Fruit fly (Drosophila melanogaster) whole organism, prepupa: ENCODE data around the gene CG31955.

Source experiments
- Blimp-1 ChIP-seq: fragments of 200-800 bp; sonication (Bioruptor generic); optimal IDR thresholded peaks from 3 replicates; lab custom pipeline; 2017; ENCODE audit warnings: missing biosample characterization, missing genetic modification characterization, mild to moderate bottlenecking, moderate library complexity, missing genetic modification reagents
- CG10669 ChIP-seq: fragments of 200-800 bp; sonication (Bioruptor generic); optimal IDR thresholded peaks from 3 replicates; lab custom pipeline; 2018; ENCODE audit warnings: missing biosample characterization, mild to moderate bottlenecking, missing genetic modification characterization, moderate library complexity
- CG1621 ChIP-seq: fragments of 200-800 bp; sonication (Bioruptor generic); optimal IDR thresholded peaks from 3 replicates; lab custom pipeline; 2018; ENCODE audit warnings: missing biosample characterization, mild to moderate bottlenecking, missing genetic modification characterization
- CG3032 ChIP-seq: fragments of 200-800 bp; optimal IDR thresholded peaks from 2 replicates; lab custom pipeline; 2019; ENCODE audit warnings: missing biosample characterization, mild to moderate bottlenecking, missing genetic modification characterization, moderate library complexity
- CG31627 ChIP-seq: fragments of 200-800 bp; sonication (Bioruptor generic); optimal IDR thresholded peaks from 3 replicates; lab custom pipeline; 2016; ENCODE audit warnings: missing biosample characterization, missing genetic modification characterization
- CG32006 ChIP-seq: fragments of 200-800 bp; sonication (Bioruptor generic); optimal IDR thresholded peaks from 3 replicates; lab custom pipeline; 2017; ENCODE audit warnings: missing biosample characterization, mild to moderate bottlenecking, missing genetic modification characterization
- CG34406 ChIP-seq: fragments of 200-800 bp; sonication (Bioruptor generic); optimal IDR thresholded peaks from 3 replicates; lab custom pipeline; 2016; ENCODE audit warnings: missing biosample characterization, missing genetic modification characterization
- CG4318 ChIP-seq: fragments of 200-800 bp; sonication (Bioruptor generic); optimal IDR thresholded peaks from 3 replicates; lab custom pipeline; 2017; ENCODE audit warnings: missing biosample characterization, mild to moderate bottlenecking, missing genetic modification characterization
- CG6163 ChIP-seq: fragments of 200-800 bp; sonication (Bioruptor generic); IDR thresholded peaks from 3 replicates; pipeline ENCODE4 v1.3.6; 2022; ENCODE audit warnings: missing biosample characterization, missing genetic modification characterization
- CG6276 ChIP-seq: fragments of 200-800 bp; sonication (Bioruptor generic); optimal IDR thresholded peaks from 2 replicates; lab custom pipeline; 2017; ENCODE audit warnings: missing biosample characterization, mild to moderate bottlenecking, missing genetic modification characterization
- CG6808 ChIP-seq: fragments of 200-800 bp; sonication (Bioruptor generic); optimal IDR thresholded peaks from 3 replicates; lab custom pipeline; 2017; ENCODE audit warnings: missing biosample characterization, missing genetic modification characterization, mild to moderate bottlenecking, moderate library complexity, missing genetic modification reagents
- CG7368 ChIP-seq: fragments of 200-800 bp; sonication (Bioruptor generic); optimal IDR thresholded peaks from 3 replicates; lab custom pipeline; 2016; ENCODE audit warnings: missing biosample characterization, missing genetic modification characterization
- CG8319 ChIP-seq: fragments of 200-800 bp; sonication (Bioruptor generic); optimal IDR thresholded peaks from 3 replicates; lab custom pipeline; 2016; ENCODE audit warnings: missing biosample characterization, missing genetic modification characterization
- CG8632 ChIP-seq: fragments of 200-800 bp; sonication (Bioruptor generic); optimal IDR thresholded peaks from 3 replicates; lab custom pipeline; 2016; ENCODE audit warnings: missing biosample characterization, missing genetic modification characterization
- CG9139 ChIP-seq: fragments of 200-800 bp; sonication (Bioruptor generic); optimal IDR thresholded peaks from 3 replicates; lab custom pipeline; 2017; ENCODE audit warnings: missing biosample characterization, mild to moderate bottlenecking, missing genetic modification characterization
- Eip78C ChIP-seq: fragments of 200-800 bp; sonication (Bioruptor generic); peaks from one replicate; lab custom pipeline; 2016; ENCODE audit warnings: missing biosample characterization, missing genetic modification characterization
- Eip93F ChIP-seq: fragments of 200-800 bp; sonication (Bioruptor generic); optimal IDR thresholded peaks from 2 replicates; lab custom pipeline; 2016; ENCODE audit warnings: missing biosample characterization, mild to moderate bottlenecking, missing genetic modification characterization
- Ets21C ChIP-seq: fragments of 200-800 bp; sonication (Bioruptor generic); optimal IDR thresholded peaks from 3 replicates; lab custom pipeline; 2016; ENCODE audit warnings: missing biosample characterization, missing genetic modification characterization
- Ets96B ChIP-seq: fragments of 200-800 bp; optimal IDR thresholded peaks from 2 replicates; lab custom pipeline; 2019; ENCODE audit warnings: missing biosample characterization, mild to moderate bottlenecking, missing genetic modification characterization, moderate library complexity
- Hr38 ChIP-seq: sonication (Bioruptor generic); optimal IDR thresholded peaks from 2 replicates; lab custom pipeline; 2016; ENCODE audit warnings: missing biosample characterization, missing genetic modification characterization
- Lpt ChIP-seq: fragments of 200-800 bp; sonication (Bioruptor generic); optimal IDR thresholded peaks from 3 replicates; lab custom pipeline; 2016; ENCODE audit warnings: missing biosample characterization, missing genetic modification characterization
- Met ChIP-seq: fragments of 200-800 bp; sonication (Bioruptor generic); optimal IDR thresholded peaks from 3 replicates; lab custom pipeline; 2016; ENCODE audit warnings: missing biosample characterization, missing genetic modification characterization
- Smox ChIP-seq: fragments of 200-800 bp; sonication (Bioruptor generic); optimal IDR thresholded peaks from 3 replicates; lab custom pipeline; 2016; ENCODE audit warnings: missing biosample characterization, missing genetic modification characterization
- Sox102F ChIP-seq: fragments of 200-800 bp; sonication (Bioruptor generic); optimal IDR thresholded peaks from 2 replicates; lab custom pipeline; 2016; ENCODE audit warnings: missing biosample characterization, mild to moderate bottlenecking, missing genetic modification characterization
- Sox15 ChIP-seq: fragments of 200-800 bp; sonication (Bioruptor generic); optimal IDR thresholded peaks from 3 replicates; lab custom pipeline; 2016; ENCODE audit warnings: missing biosample characterization, missing genetic modification characterization
- eg ChIP-seq: fragments of 200-800 bp; sonication (Bioruptor generic); IDR thresholded peaks from 3 replicates; pipeline ENCODE4 v1.3.6; 2022; ENCODE audit warnings: missing biosample characterization, missing genetic modification characterization
- fd85E ChIP-seq: fragments of 200-800 bp; sonication (Bioruptor generic); optimal IDR thresholded peaks from 3 replicates; lab custom pipeline; 2016; ENCODE audit warnings: missing biosample characterization, missing genetic modification characterization
- fkh ChIP-seq: fragments of 200-800 bp; sonication (Bioruptor generic); optimal IDR thresholded peaks from 3 replicates; lab custom pipeline; 2017; ENCODE audit warnings: missing biosample characterization, mild to moderate bottlenecking, missing genetic modification characterization, moderate library complexity
- lz ChIP-seq: fragments of 200-800 bp; sonication (Bioruptor generic); optimal IDR thresholded peaks from 3 replicates; lab custom pipeline; 2016; ENCODE audit warnings: missing biosample characterization, missing genetic modification characterization
- spab ChIP-seq: fragments of 200-800 bp; sonication (Bioruptor generic); optimal IDR thresholded peaks from 2 replicates; lab custom pipeline; 2017; ENCODE audit warnings: missing biosample characterization, mild to moderate bottlenecking, missing genetic modification characterization, missing genetic modification reagents
- ss ChIP-seq, 2 experiments: fragments of 200-800 bp; sonication (Bioruptor generic); optimal IDR thresholded peaks; 2 replicates in 1 of 2; 3 replicates in 1 of 2; lab custom pipeline; 2017 to 2018; ENCODE audit warnings: mild to moderate bottlenecking in 2 of 2, missing biosample characterization in 2 of 2, missing genetic modification characterization in 2 of 2, moderate library complexity in 1 of 2
- svp ChIP-seq: fragments of 200-800 bp; sonication (Bioruptor generic); peaks from one replicate; lab custom pipeline; 2016; ENCODE audit warnings: missing biosample characterization, missing genetic modification characterization
- topi ChIP-seq: fragments of 200-800 bp; sonication (Bioruptor generic); optimal IDR thresholded peaks from 3 replicates; lab custom pipeline; 2016; ENCODE audit warnings: missing biosample characterization, missing genetic modification characterization
- vri ChIP-seq: fragments of 200-800 bp; sonication (Bioruptor generic); optimal IDR thresholded peaks from 3 replicates; lab custom pipeline; 2016; ENCODE audit warnings: missing biosample characterization, mild to moderate bottlenecking, missing genetic modification characterization

The CG31955 gene

DNA sequence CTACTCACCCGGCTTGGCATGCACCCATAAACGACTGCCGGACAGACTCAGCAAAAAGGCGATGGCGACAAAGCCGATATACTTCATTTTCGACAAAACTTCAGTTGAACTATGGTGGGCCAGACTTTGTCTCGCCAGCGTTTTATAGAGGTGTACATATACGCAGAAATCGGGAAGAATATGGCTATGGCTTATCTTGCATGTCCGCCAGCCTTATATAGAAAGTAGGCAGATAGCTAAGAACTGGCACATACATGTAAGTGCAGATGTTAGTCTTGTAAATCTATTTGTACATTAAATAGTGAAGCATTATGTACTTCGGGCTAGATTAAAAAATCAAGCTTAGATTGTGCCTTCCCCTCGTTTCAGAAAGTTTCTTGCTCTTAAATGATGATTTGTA, 19.8 kb downstream of the CG31955 start, which contains the start of gene CG3513:
Gene CG3513, minus strand, starts transcription at position 101 of the 400 bp plus-strand sequence.
- TF ChIP-seq Hr38 (GFP tag; lab: Kevin White, UChicago) (no peak), CG3032 (tag; lab: Kevin White, UChicago) (no peak), CG6163 (GFP tag; lab: Robert Waterston, UW) (no peak), fd85E (GFP tag; lab: Kevin White, UChicago) (no peak)

DNA sequence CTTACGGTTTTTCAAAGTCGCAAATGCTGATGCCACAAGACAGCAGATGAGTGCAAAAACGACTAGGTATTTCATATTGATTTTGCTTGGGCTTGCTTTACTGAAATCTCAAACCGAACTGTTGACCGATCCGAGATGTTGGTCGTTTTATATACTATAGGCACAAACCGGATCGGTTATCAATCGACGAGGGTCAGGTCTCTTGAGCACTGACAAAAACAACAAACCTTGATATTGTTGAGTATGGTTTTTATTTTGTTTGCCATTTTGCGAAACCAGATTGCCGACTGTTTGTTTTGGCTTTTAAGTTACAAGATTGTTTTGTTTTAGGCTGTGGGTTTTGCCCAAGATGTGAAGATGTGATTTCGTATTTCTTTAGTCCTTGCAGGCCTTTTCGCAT, 20.4 kb downstream of the CG31955 start, which contains the start of gene CG16704:
Gene CG16704, minus strand, starts transcription at position 122 of the 400 bp plus-strand sequence.
- TF ChIP-seq CG4318 (GFP tag; lab: Kevin White, UChicago) (no peak), CG32006 (no peak), CG1621 (peak; percentile 2), CG6276 (no peak), topi (GFP tag; lab: Kevin White, UChicago) (no peak), ss (GFP tag; optimal IDR thresholded peaks at IDR 0.05; lab: Kevin White, UChicago) (peak in 1 of 2 experiments; percentile 2), lz (GFP tag; lab: Kevin White, UChicago) (no peak), svp (GFP tag; lab: Kevin White, UChicago) (peak; percentile 96), Ets21C (GFP tag; lab: Kevin White, UChicago) (no peak), CG31627 (GFP tag; lab: Kevin White, UChicago) (no peak)

DNA sequence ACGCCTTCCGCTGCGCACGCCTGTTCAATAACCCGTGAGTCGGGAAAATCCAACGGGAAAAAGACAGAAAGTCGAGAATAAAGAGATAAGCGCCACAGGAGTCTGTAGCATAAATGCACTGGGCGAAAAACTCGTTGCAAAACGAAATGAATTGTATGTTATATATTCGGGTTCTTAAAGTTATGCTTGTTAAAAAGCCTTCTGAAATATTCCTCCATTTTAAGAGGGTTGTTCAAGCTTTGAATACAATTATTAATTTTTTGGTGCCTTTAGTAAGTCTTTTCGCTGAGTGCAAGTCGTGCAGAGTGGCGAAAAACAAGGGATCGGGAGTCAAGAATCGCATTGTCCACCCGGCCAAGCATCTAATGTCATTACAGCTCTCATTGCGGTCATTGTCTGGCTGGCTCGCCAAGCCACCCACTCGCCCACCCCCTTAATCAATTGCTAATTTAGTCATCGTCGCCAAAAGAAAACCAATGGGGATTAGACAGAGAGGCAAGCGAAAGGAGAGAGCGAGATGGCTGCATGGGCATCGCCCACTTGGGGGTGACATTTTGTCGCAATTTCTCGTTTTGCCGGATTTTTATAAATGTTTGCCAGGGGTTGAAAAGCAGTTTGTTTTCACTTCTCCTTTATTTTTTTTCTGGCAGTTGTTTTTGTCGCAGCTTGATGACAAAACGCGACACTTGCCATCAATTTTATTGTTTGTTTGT, 27.6 kb downstream of the CG31955 start:
- TF ChIP-seq Blimp-1 (GFP tag; lab: Kevin White, UChicago), result no peak
- TF ChIP-seq svp (GFP tag; lab: Kevin White, UChicago), result peak; percentile 34
- TF ChIP-seq CG8319 (GFP tag; lab: Kevin White, UChicago), result no peak
- no peak for TF ChIP-seq Ets96B (tag; lab: Kevin White, UChicago)
- no peak for TF ChIP-seq Eip78C (GFP tag; lab: Kevin White, UChicago)
- TF ChIP-seq vri, result no peak
- no peak for TF ChIP-seq CG6163 (GFP tag; lab: Robert Waterston, UW)
- no peak for TF ChIP-seq topi (GFP tag; lab: Kevin White, UChicago)

DNA sequence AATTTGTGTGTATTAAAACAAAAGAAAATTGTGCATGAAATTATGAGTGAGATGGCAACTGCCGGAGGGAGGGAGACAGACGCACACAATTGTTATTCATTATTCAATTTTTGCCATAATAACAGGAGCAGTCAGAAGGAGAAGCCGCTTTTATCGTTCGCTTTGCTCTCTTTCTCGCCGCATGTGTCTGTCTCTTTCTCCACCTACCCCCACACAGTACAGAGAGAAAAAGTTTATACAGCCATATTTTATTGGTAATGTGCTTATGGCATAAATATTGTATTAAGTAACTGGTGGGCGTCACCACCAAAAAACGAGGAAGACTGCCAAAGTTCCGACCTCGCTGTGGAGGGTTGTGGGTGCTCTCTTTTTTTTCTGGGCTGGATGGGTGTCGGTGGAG, 30.4 kb downstream of the CG31955 start:
- TF ChIP-seq CG34406 (GFP tag; lab: Kevin White, UChicago) (no peak), svp (GFP tag; lab: Kevin White, UChicago) (no peak), Met (no peak), Eip93F (GFP tag; lab: Kevin White, UChicago) (no peak), Lpt (GFP tag; lab: Kevin White, UChicago) (no peak), Blimp-1 (GFP tag; lab: Kevin White, UChicago) (no peak), CG10669 (no peak), eg (GFP tag; lab: Robert Waterston, UW) (no peak), Sox102F (GFP tag; lab: Kevin White, UChicago) (no peak), spab (GFP tag; lab: Kevin White, UChicago) (no peak), Sox15 (GFP tag; lab: Kevin White, UChicago) (no peak), CG6808 (GFP tag; lab: Kevin White, UChicago) (no peak), CG7368 (GFP tag; lab: Kevin White, UChicago) (no peak), Smox (GFP tag; lab: Kevin White, UChicago) (no peak), CG8632 (GFP tag; lab: Kevin White, UChicago) (no peak)

DNA sequence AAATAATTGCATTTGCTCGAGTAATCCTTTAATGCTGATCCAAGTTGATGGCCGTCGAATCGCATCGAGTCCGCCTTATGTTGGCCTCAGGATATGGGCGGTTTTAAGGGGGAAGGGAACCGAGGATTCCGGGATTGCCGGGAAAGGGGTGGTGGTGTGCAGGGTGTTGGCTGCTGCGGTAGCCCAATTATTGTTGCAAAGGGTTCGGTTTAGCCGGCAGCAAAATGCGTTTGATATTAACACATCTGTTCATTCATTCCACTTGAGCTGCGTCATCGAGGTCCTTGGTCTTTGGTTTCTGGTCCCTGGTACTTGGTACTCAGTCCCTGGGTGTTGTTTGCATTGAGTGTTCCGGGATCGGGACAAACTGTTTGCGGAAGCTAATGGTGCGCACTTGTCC, 31.6 kb downstream of the CG31955 start:
- TF ChIP-seq CG6808 (GFP tag; lab: Kevin White, UChicago) (no peak), Sox15 (GFP tag; lab: Kevin White, UChicago) (no peak), CG32006 (no peak), CG9139 (no peak), fkh (GFP tag; lab: Kevin White, UChicago) (no peak)
